Worm (Caenorhabditis elegans) whole organism, L4 larva: ENCODE measurements around the gene C49C3.20.

Experiments used
- F10B5.3 ChIP-seq: sonication (generic microtip); optimal IDR thresholded peaks from 2 replicates; lab custom pipeline; 2016; ENCODE audit warnings: mild to moderate bottlenecking, missing genetic modification characterization, missing compliant biosample characterization
- ama-1 ChIP-seq: fragments of 150-350 bp; optimal IDR thresholded peaks from 2 replicates; lab custom pipeline; 2014; ENCODE audit warnings: inconsistent platforms, mixed read lengths
- attf-4 ChIP-seq: sonication (generic microtip); optimal IDR thresholded peaks from 3 replicates; lab custom pipeline; 2017; ENCODE audit warnings: missing biosample characterization, missing genetic modification characterization
- cey-2 ChIP-seq: sonication (generic microtip); optimal IDR thresholded peaks from 3 replicates; lab custom pipeline; 2017; ENCODE audit warnings: missing genetic modification characterization, mild to moderate bottlenecking, missing compliant biosample characterization, antibody characterized with exemption, borderline replicate concordance; ENCODE audit not compliant: insufficient read depth
- dpl-1 ChIP-seq: fragments of 150-350 bp; optimal IDR thresholded peaks from 2 replicates; lab custom pipeline; 2014; ENCODE audit warnings: missing biosample characterization, missing genetic modification reagents, missing genetic modification characterization
- fos-1 ChIP-seq: fragments of 150-350 bp; optimal IDR thresholded peaks from 2 replicates; lab custom pipeline; 2014; ENCODE audit warnings: missing biosample characterization, missing genetic modification characterization
- lin-13 ChIP-seq: fragments of 150-350 bp; optimal IDR thresholded peaks from 2 replicates; lab custom pipeline; 2014; ENCODE audit warnings: missing biosample characterization, missing genetic modification reagents, missing genetic modification characterization
- lsy-2 ChIP-seq, 2 experiments: fragments of 150-350 bp in 1 of 2; sonication (generic microtip) in 1 of 2; optimal IDR thresholded peaks; 2 replicates each; lab custom pipeline; 2014 to 2017; ENCODE audit warnings: missing biosample characterization in 2 of 2, missing genetic modification characterization in 2 of 2
- sdz-12 ChIP-seq: fragments of 200-800 bp; sonication (Bioruptor generic); optimal IDR thresholded peaks from 2 replicates; lab custom pipeline; 2018; ENCODE audit warnings: mild to moderate bottlenecking, missing genetic modification characterization, missing compliant biosample characterization
- skn-1 ChIP-seq: fragments of 150-350 bp; optimal IDR thresholded peaks from 2 replicates; lab custom pipeline; 2014; ENCODE audit warnings: missing biosample characterization, missing genetic modification characterization
- zag-1 ChIP-seq: fragments of 150-350 bp; optimal IDR thresholded peaks from 2 replicates; lab custom pipeline; 2014; ENCODE audit warnings: missing biosample characterization, missing genetic modification characterization

- TF ChIP-seq cey-2 (tag; lab: Kevin White, UChicago) (no peak), zag-1 (tag; lab: Kevin White, UChicago) (no peak), lin-13 (peak; percentile 17), skn-1 (tag; lab: Kevin White, UChicago) (no peak), fos-1 (tag; lab: Kevin White, UChicago) (no peak), sdz-12 (no peak), lsy-2 (tag; optimal IDR thresholded peaks at IDR 0.05; lab: Kevin White, UChicago) (peak in 1 of 2 experiments; percentile 41), attf-4 (no peak), ama-1 (lab: Kevin White, UChicago) (no peak), F10B5.3 (tag; lab: Kevin White, UChicago) (no peak), dpl-1 (GFP tag; lab: Kevin White, UChicago) (no peak)
Measured at ce11 chrIV:17279592-17280440, 36.5 kb downstream of the C49C3.20 start.
